Fruit fly (Drosophila melanogaster) whole organism, embryonic: ENCODE measurements around the gene Ppi1.

Source experiments
- Antp ChIP-seq: fragments of 200-800 bp; sonication (Bioruptor generic); optimal IDR thresholded peaks from 3 replicates; lab custom pipeline; 2016; ENCODE audit warnings: missing biosample characterization, missing genetic modification characterization
- Bdp1 ChIP-seq: fragments of 200-800 bp; sonication (Bioruptor generic); optimal IDR thresholded peaks from 3 replicates; lab custom pipeline; 2016; ENCODE audit warnings: missing biosample characterization, missing genetic modification characterization
- BtbVII ChIP-seq: fragments of 200-800 bp; sonication (Bioruptor generic); optimal IDR thresholded peaks from 3 replicates; lab custom pipeline; 2017; ENCODE audit warnings: missing biosample characterization, mild to moderate bottlenecking, missing genetic modification characterization
- CG10209 ChIP-seq: fragments of 200-800 bp; sonication (Bioruptor generic); optimal IDR thresholded peaks from 3 replicates; lab custom pipeline; 2017; ENCODE audit warnings: missing biosample characterization, mild to moderate bottlenecking, missing genetic modification characterization, missing genetic modification reagents
- CG10959 ChIP-seq: fragments of 200-800 bp; sonication (Bioruptor generic); IDR thresholded peaks from 2 replicates; pipeline ENCODE4 v1.3.6; 2022; ENCODE audit warnings: missing biosample characterization, missing genetic modification characterization
- CG11560 ChIP-seq: fragments of 200-800 bp; sonication (Bioruptor generic); IDR thresholded peaks from 3 replicates; pipeline ENCODE4 v1.3.6; 2022; ENCODE audit warnings: missing biosample characterization, missing genetic modification characterization
- CG11695 ChIP-seq: fragments of 200-800 bp; sonication (Bioruptor generic); IDR thresholded peaks from 3 replicates; pipeline ENCODE4 v1.3.6; 2022; ENCODE audit warnings: missing biosample characterization, missing genetic modification characterization
- CG12659 ChIP-seq: fragments of 200-800 bp; sonication (Bioruptor generic); optimal IDR thresholded peaks from 3 replicates; lab custom pipeline; 2017; ENCODE audit warnings: mild to moderate bottlenecking, missing biosample characterization, missing genetic modification reagents, missing genetic modification characterization
- CG14050 ChIP-seq: fragments of 200-800 bp; sonication (Bioruptor generic); IDR thresholded peaks from 3 replicates; pipeline ENCODE4 v1.3.6; 2022; ENCODE audit warnings: missing biosample characterization, missing genetic modification characterization
- CG15269 ChIP-seq: fragments of 200-800 bp; sonication (Bioruptor generic); optimal IDR thresholded peaks from 2 replicates; lab custom pipeline; 2018; ENCODE audit warnings: missing biosample characterization, mild to moderate bottlenecking, missing genetic modification characterization, moderate library complexity
- CG17385 ChIP-seq: fragments of 200-800 bp; sonication (Bioruptor generic); optimal IDR thresholded peaks from 3 replicates; lab custom pipeline; 2018; ENCODE audit warnings: missing biosample characterization, mild to moderate bottlenecking, missing genetic modification characterization
- CG17568 ChIP-seq: fragments of 200-800 bp; sonication (Bioruptor generic); optimal IDR thresholded peaks from 2 replicates; lab custom pipeline; 2018; ENCODE audit warnings: missing biosample characterization, mild to moderate bottlenecking, missing genetic modification characterization, moderate library complexity
- CG18011 ChIP-seq: fragments of 200-800 bp; sonication (Bioruptor generic); optimal IDR thresholded peaks from 2 replicates; lab custom pipeline; 2017; ENCODE audit warnings: missing biosample characterization, missing genetic modification characterization, mild to moderate bottlenecking, moderate library complexity, missing genotype
- CG31365 ChIP-seq: fragments of 200-800 bp; sonication (Bioruptor generic); optimal IDR thresholded peaks from 2 replicates; lab custom pipeline; 2018; ENCODE audit warnings: missing biosample characterization, mild to moderate bottlenecking, missing genetic modification characterization
- CG3281 ChIP-seq: fragments of 200-800 bp; sonication (Bioruptor generic); optimal IDR thresholded peaks from 3 replicates; lab custom pipeline; 2017; ENCODE audit warnings: missing biosample characterization, mild to moderate bottlenecking, missing genetic modification characterization
- CG33557 ChIP-seq: fragments of 200-800 bp; sonication (Bioruptor generic); optimal IDR thresholded peaks from 2 replicates; lab custom pipeline; 2019; ENCODE audit warnings: missing biosample characterization, mild to moderate bottlenecking, missing genetic modification characterization, moderate library complexity
- CG34224 ChIP-seq: fragments of 200-800 bp; sonication (Bioruptor generic); IDR thresholded peaks from 3 replicates; pipeline ENCODE4 v1.3.6; 2022; ENCODE audit warnings: missing biosample characterization, missing genetic modification characterization; ENCODE audit not compliant: partially characterized antibody
- CG43689 ChIP-seq: fragments of 200-800 bp; sonication (Bioruptor generic); IDR thresholded peaks from 2 replicates; pipeline ENCODE4 v1.3.6; 2022; ENCODE audit warnings: missing biosample characterization, missing genetic modification characterization
- CG7556 ChIP-seq: fragments of 200-800 bp; sonication (Bioruptor generic); optimal IDR thresholded peaks from 2 replicates; lab custom pipeline; 2017; ENCODE audit warnings: missing biosample characterization, mild to moderate bottlenecking, missing genetic modification characterization
- CG7839 ChIP-seq: fragments of 200-800 bp; sonication (Bioruptor generic); optimal IDR thresholded peaks from 3 replicates; lab custom pipeline; 2018; ENCODE audit warnings: missing biosample characterization, mild to moderate bottlenecking, missing genetic modification characterization, moderate library complexity
- CG8388 ChIP-seq: fragments of 200-800 bp; sonication (Bioruptor generic); optimal IDR thresholded peaks from 2 replicates; lab custom pipeline; 2019; ENCODE audit warnings: missing biosample characterization, mild to moderate bottlenecking, missing genetic modification characterization, moderate library complexity
- Camta ChIP-seq: fragments of 200-800 bp; sonication (Bioruptor generic); optimal IDR thresholded peaks from 2 replicates; lab custom pipeline; 2016; ENCODE audit warnings: missing biosample characterization, missing genetic modification characterization
- Dad ChIP-seq: fragments of 200-800 bp; sonication (Bioruptor generic); optimal IDR thresholded peaks from 3 replicates; lab custom pipeline; 2016; ENCODE audit warnings: missing biosample characterization, missing genetic modification characterization
- Hr51 ChIP-seq, 2 experiments: fragments of 200-800 bp; sonication (Bioruptor generic); optimal IDR thresholded peaks; 2 replicates in 1 of 2; 3 replicates in 1 of 2; lab custom pipeline; 2016 to 2018; ENCODE audit warnings: missing biosample characterization in 2 of 2, missing genetic modification characterization in 2 of 2, mild to moderate bottlenecking in 1 of 2, moderate library complexity in 1 of 2
- Lhr ChIP-seq: fragments of 200-800 bp; sonication (Bioruptor generic); optimal IDR thresholded peaks from 3 replicates; lab custom pipeline; 2017; ENCODE audit warnings: mild to moderate bottlenecking, missing biosample characterization, missing genetic modification reagents, missing genetic modification characterization
- MESR4 ChIP-seq: fragments of 200-800 bp; sonication (Bioruptor generic); optimal IDR thresholded peaks from 2 replicates; lab custom pipeline; 2018; ENCODE audit warnings: missing biosample characterization, mild to moderate bottlenecking, missing genetic modification characterization, moderate library complexity
- Mrtf ChIP-seq: fragments of 200-800 bp; sonication (Bioruptor generic); IDR thresholded peaks from 3 replicates; pipeline ENCODE4 v1.3.6; 2022; ENCODE audit warnings: missing biosample characterization, missing genetic modification characterization
- NC2α ChIP-seq: fragments of 200-800 bp; sonication (Bioruptor generic); optimal IDR thresholded peaks from 2 replicates; lab custom pipeline; 2016; ENCODE audit warnings: missing biosample characterization, missing genetic modification characterization
- PHDP ChIP-seq: fragments of 200-800 bp; sonication (Bioruptor generic); optimal IDR thresholded peaks from 3 replicates; lab custom pipeline; 2018; ENCODE audit warnings: missing biosample characterization, mild to moderate bottlenecking, missing genetic modification characterization, moderate library complexity
- Ptx1 ChIP-seq: fragments of 200-800 bp; sonication (Bioruptor generic); IDR thresholded peaks from 2 replicates; pipeline ENCODE4 v1.3.6; 2022; ENCODE audit warnings: missing biosample characterization, missing genetic modification characterization
- Rfx ChIP-seq: fragments of 200-800 bp; sonication (Bioruptor generic); IDR thresholded peaks from 2 replicates; pipeline ENCODE4 v1.3.6; 2022; ENCODE audit warnings: missing biosample characterization, missing genetic modification characterization
- Scr ChIP-seq: fragments of 200-800 bp; sonication (Bioruptor generic); IDR thresholded peaks from 2 replicates; pipeline ENCODE4 v1.3.6; 2022; ENCODE audit warnings: missing biosample characterization, missing genetic modification characterization; ENCODE audit not compliant: partially characterized antibody
- Sin3A ChIP-seq: fragments of >200 bp; optimal IDR thresholded peaks from 2 replicates; lab custom pipeline; 2018
- YL-1 ChIP-seq: fragments of 200-800 bp; sonication (Bioruptor generic); optimal IDR thresholded peaks from 3 replicates; lab custom pipeline; 2017; ENCODE audit warnings: missing biosample characterization, mild to moderate bottlenecking, missing genetic modification characterization
- ac ChIP-seq: fragments of 200-800 bp; sonication (Bioruptor generic); optimal IDR thresholded peaks from 3 replicates; lab custom pipeline; 2017; ENCODE audit warnings: missing biosample characterization, mild to moderate bottlenecking, missing genetic modification characterization
- chm ChIP-seq: fragments of 200-800 bp; sonication (Bioruptor generic); IDR thresholded peaks from 2 replicates; pipeline ENCODE4 v1.3.6; 2022; ENCODE audit warnings: missing biosample characterization, missing genetic modification characterization
- dysf ChIP-seq: fragments of 200-800 bp; sonication (Bioruptor generic); IDR thresholded peaks from 3 replicates; pipeline ENCODE4 v1.3.6; 2022; ENCODE audit warnings: missing biosample characterization, missing genetic modification characterization
- ftz-f1 ChIP-seq: fragments of 200-800 bp; sonication (Bioruptor generic); optimal IDR thresholded peaks from 2 replicates; lab custom pipeline; 2016; ENCODE audit warnings: missing biosample characterization, missing genetic modification characterization
- gcm2 ChIP-seq: fragments of 200-800 bp; sonication (Bioruptor generic); optimal IDR thresholded peaks from 2 replicates; lab custom pipeline; 2016; ENCODE audit warnings: missing biosample characterization, missing genetic modification characterization
- her ChIP-seq: fragments of 200-800 bp; sonication (Bioruptor generic); optimal IDR thresholded peaks from 2 replicates; lab custom pipeline; 2016; ENCODE audit warnings: missing biosample characterization, missing genetic modification characterization
- lab ChIP-seq: fragments of 200-800 bp; sonication (Bioruptor generic); optimal IDR thresholded peaks from 3 replicates; lab custom pipeline; 2017; ENCODE audit warnings: missing biosample characterization, missing genetic modification characterization, mild to moderate bottlenecking, moderate library complexity, missing genetic modification reagents
- org-1 ChIP-seq: fragments of 200-800 bp; sonication (Bioruptor generic); optimal IDR thresholded peaks from 2 replicates; lab custom pipeline; 2017; ENCODE audit warnings: missing biosample characterization, missing genetic modification characterization
- prd ChIP-seq, 3 experiments: fragments of >200 bp in 2 of 3; fragments of 200-800 bp in 1 of 3; sonication (Bioruptor generic) in 1 of 3; optimal IDR thresholded peaks in 2 of 3; IDR thresholded peaks in 1 of 3; 2 replicates in 2 of 3; 3 replicates in 1 of 3; pipeline versions ENCODE4 v1.3.6 to Lab custom; 2017 to 2022; ENCODE audit warnings: missing biosample characterization in 1 of 3, missing genetic modification characterization in 1 of 3
- sens ChIP-seq: fragments of 200-800 bp; sonication (Bioruptor generic); peaks from one replicate; lab custom pipeline; 2016; ENCODE audit warnings: missing biosample characterization, missing genetic modification characterization
- shn ChIP-seq: fragments of 200-800 bp; sonication (Bioruptor generic); optimal IDR thresholded peaks from 3 replicates; lab custom pipeline; 2016; ENCODE audit warnings: missing biosample characterization, missing genetic modification characterization
- ssp ChIP-seq: fragments of 200-800 bp; sonication (Bioruptor generic); IDR thresholded peaks from 2 replicates; pipeline ENCODE4 v1.3.6; 2022; ENCODE audit warnings: missing biosample characterization, missing genetic modification characterization
- sug ChIP-seq: fragments of 200-800 bp; optimal IDR thresholded peaks from 2 replicates; lab custom pipeline; 2019; ENCODE audit warnings: missing biosample characterization, mild to moderate bottlenecking, missing genetic modification characterization, moderate library complexity
- zen2 ChIP-seq: fragments of 200-800 bp; sonication (Bioruptor generic); IDR thresholded peaks from 3 replicates; pipeline ENCODE4 v1.3.6; 2022; ENCODE audit warnings: missing biosample characterization, missing genetic modification characterization; ENCODE audit not compliant: partially characterized antibody

The Ppi1 gene

dm6 chr3R:30134063-30135047, 5.4 kb upstream of the Ppi1 start, which contains the start of gene Tpi (continued):
- no peak for TF ChIP-seq CG11560
- TF ChIP-seq CG18011 (GFP tag; lab: Kevin White, UChicago) = peak; percentile 19
- peak; percentile 31 for TF ChIP-seq her
- TF ChIP-seq BtbVII (GFP tag; lab: Kevin White, UChicago) = peak; percentile 9
- no peak for TF ChIP-seq CG10959 (GFP tag; lab: Robert Waterston, UW)
- no peak for TF ChIP-seq CG31365 (tag; lab: Kevin White, UChicago)
- TF ChIP-seq Antp = peak; percentile 23
- 0 out of 2 replicates have a peak, but pooled peaks have one; percentile 8 for TF ChIP-seq Ptx1 (GFP tag; lab: Robert Waterston, UW)
- TF ChIP-seq gcm2 (GFP tag; lab: Kevin White, UChicago) = no peak
- TF ChIP-seq prd (optimal IDR thresholded peaks at IDR 0.05; lab: Kevin White, UChicago) = no peak
- no peak for TF ChIP-seq prd (GFP tag; IDR thresholded peaks at IDR 0.05; lab: Robert Waterston, UW)
- TF ChIP-seq CG7556 (GFP tag; lab: Kevin White, UChicago) = peak; percentile 25
- TF ChIP-seq MESR4 = peak; percentile 43
- peak; percentile 67 for TF ChIP-seq PHDP
- TF ChIP-seq Sin3A (lab: Kevin White, UChicago) = no peak
- no peak for TF ChIP-seq ssp (GFP tag; lab: Robert Waterston, UW)
- peak; percentile 68 for TF ChIP-seq CG15269
- peak; percentile 84 for TF ChIP-seq ftz-f1 (GFP tag; lab: Kevin White, UChicago)
- peak; percentile 52 for TF ChIP-seq sens (GFP tag; lab: Kevin White, UChicago)
- no peak for TF ChIP-seq CG43689 (GFP tag; lab: Robert Waterston, UW)
- TF ChIP-seq CG7839 = no peak
- TF ChIP-seq CG34224 (GFP tag; lab: Robert Waterston, UW) = no peak
- peak; percentile 23 for TF ChIP-seq CG17385
- peak; percentile 7 for TF ChIP-seq Camta (GFP tag; lab: Kevin White, UChicago)
- peak in 1 of 2 experiments; percentile 66 for TF ChIP-seq Hr51 (GFP tag; optimal IDR thresholded peaks at IDR 0.05; lab: Kevin White, UChicago)
- no peak for TF ChIP-seq Mrtf (GFP tag; lab: Robert Waterston, UW)
- TF ChIP-seq CG14050 (GFP tag; lab: Robert Waterston, UW) = no peak
- peak; percentile 29 for TF ChIP-seq CG10209
- TF ChIP-seq Dad (GFP tag; lab: Kevin White, UChicago) = no peak
- TF ChIP-seq CG3281 (GFP tag; lab: Kevin White, UChicago) = peak; percentile 38
- TF ChIP-seq CG17568 (GFP tag; lab: Kevin White, UChicago) = no peak
- no peak; the same call in 1 of the 2 replicates for TF ChIP-seq chm
- peak; percentile 26 for TF ChIP-seq CG12659 (GFP tag; lab: Kevin White, UChicago)
- TF ChIP-seq lab = peak; percentile 46
- TF ChIP-seq YL-1 (GFP tag; lab: Kevin White, UChicago) = peak; percentile 50
- peak; percentile 48 for TF ChIP-seq Lhr (GFP tag; lab: Kevin White, UChicago)
- TF ChIP-seq Bdp1 (GFP tag; lab: Kevin White, UChicago) = no peak
- TF ChIP-seq zen2 (GFP tag; lab: Robert Waterston, UW) = no peak
- no peak for TF ChIP-seq CG11695 (GFP tag; lab: Robert Waterston, UW)
- TF ChIP-seq org-1 (GFP tag; lab: Kevin White, UChicago) = peak; percentile 2
- peak; percentile 43 for TF ChIP-seq sug
- no peak for TF ChIP-seq dysf (GFP tag; lab: Robert Waterston, UW)
- TF ChIP-seq CG8388 (GFP tag; lab: Kevin White, UChicago) = no peak
- TF ChIP-seq ac (GFP tag; lab: Kevin White, UChicago) = no peak
- TF ChIP-seq CG33557 (GFP tag; lab: Kevin White, UChicago) = no peak
- TF ChIP-seq Rfx (GFP tag; lab: Robert Waterston, UW) = peak; percentile 10; the same call in 1 of the 2 replicates
- no peak for TF ChIP-seq shn (GFP tag; lab: Kevin White, UChicago)
- no peak for TF ChIP-seq NC2α (GFP tag; lab: Kevin White, UChicago)
- no peak for TF ChIP-seq Scr (GFP tag; lab: Robert Waterston, UW)
